Fruit fly (Drosophila melanogaster) whole organism, embryonic: ENCODE results near the gene g.

Experiments used
- Adf1 ChIP-seq: fragments of 200-800 bp; sonication (Bioruptor generic); IDR thresholded peaks from 2 replicates; pipeline ENCODE4 v1.3.6; 2022; ENCODE audit warnings: missing biosample characterization, missing genetic modification characterization
- B-H2 ChIP-seq: fragments of 200-800 bp; sonication (Bioruptor generic); optimal IDR thresholded peaks from 2 replicates; lab custom pipeline; 2018; ENCODE audit warnings: missing biosample characterization, mild to moderate bottlenecking, missing genetic modification characterization
- CG10431 ChIP-seq: fragments of 200-800 bp; sonication (Bioruptor generic); optimal IDR thresholded peaks from 3 replicates; lab custom pipeline; 2018; ENCODE audit warnings: missing biosample characterization, mild to moderate bottlenecking, missing genetic modification characterization
- CG12744 ChIP-seq: fragments of 200-800 bp; sonication (Bioruptor generic); optimal IDR thresholded peaks from 2 replicates; lab custom pipeline; 2016; ENCODE audit warnings: missing biosample characterization, missing genetic modification characterization
- CG15011 ChIP-seq: fragments of 200-800 bp; sonication (Bioruptor generic); optimal IDR thresholded peaks from 3 replicates; lab custom pipeline; 2018; ENCODE audit warnings: missing biosample characterization, mild to moderate bottlenecking, missing genetic modification characterization
- CG1603 ChIP-seq: fragments of 200-800 bp; sonication (Bioruptor generic); optimal IDR thresholded peaks from 2 replicates; lab custom pipeline; 2019; ENCODE audit warnings: missing biosample characterization, mild to moderate bottlenecking, missing genetic modification characterization, moderate library complexity
- CG2889 ChIP-seq: fragments of 200-800 bp; sonication (Bioruptor generic); IDR thresholded peaks from 3 replicates; pipeline ENCODE4 v1.3.6; 2022; ENCODE audit warnings: missing biosample characterization, missing genetic modification characterization
- CG3065 ChIP-seq: fragments of 200-800 bp; sonication (Bioruptor generic); optimal IDR thresholded peaks from 2 replicates; lab custom pipeline; 2016; ENCODE audit warnings: missing biosample characterization, missing genetic modification characterization
- CG32767 ChIP-seq: fragments of 200-800 bp; sonication (Bioruptor generic); IDR thresholded peaks from 2 replicates; pipeline ENCODE4 v1.3.6; 2022; ENCODE audit warnings: missing biosample characterization, missing genetic modification characterization
- CG34224 ChIP-seq: fragments of 200-800 bp; sonication (Bioruptor generic); IDR thresholded peaks from 3 replicates; pipeline ENCODE4 v1.3.6; 2022; ENCODE audit warnings: missing biosample characterization, missing genetic modification characterization; ENCODE audit not compliant: partially characterized antibody
- CG3838 ChIP-seq: fragments of 200-800 bp; sonication (Bioruptor generic); optimal IDR thresholded peaks from 3 replicates; lab custom pipeline; 2016; ENCODE audit warnings: missing biosample characterization, missing genetic modification characterization
- CG3995 ChIP-seq: fragments of 200-800 bp; sonication (Bioruptor generic); optimal IDR thresholded peaks from 3 replicates; lab custom pipeline; 2016; ENCODE audit warnings: missing biosample characterization, missing genetic modification characterization
- CG5245 ChIP-seq: fragments of 200-800 bp; sonication (Bioruptor generic); optimal IDR thresholded peaks from 3 replicates; lab custom pipeline; 2016; ENCODE audit warnings: missing biosample characterization, missing genetic modification characterization
- CG6683 ChIP-seq: fragments of 200-800 bp; sonication (Bioruptor generic); optimal IDR thresholded peaks from 2 replicates; lab custom pipeline; 2017; ENCODE audit warnings: missing biosample characterization, mild to moderate bottlenecking, missing genetic modification characterization, missing genetic modification reagents
- CG7745 ChIP-seq: fragments of 200-800 bp; sonication (Bioruptor generic); optimal IDR thresholded peaks from 2 replicates; lab custom pipeline; 2018; ENCODE audit warnings: missing biosample characterization, mild to moderate bottlenecking, missing genetic modification characterization, moderate library complexity
- CG8478 ChIP-seq: fragments of >200 bp; optimal IDR thresholded peaks from 2 replicates; lab custom pipeline; 2018
- CHES-1-like ChIP-seq: fragments of 200-800 bp; sonication (Bioruptor generic); optimal IDR thresholded peaks from 2 replicates; lab custom pipeline; 2016; ENCODE audit warnings: missing biosample characterization, missing genetic modification characterization
- CoRest ChIP-seq: fragments of 200-800 bp; sonication (Bioruptor generic); optimal IDR thresholded peaks from 3 replicates; lab custom pipeline; 2018; ENCODE audit warnings: missing biosample characterization, mild to moderate bottlenecking, missing genetic modification characterization, moderate library complexity
- Dll ChIP-seq: fragments of 200-800 bp; sonication (Bioruptor generic); IDR thresholded peaks from 4 replicates; pipeline ENCODE4 v1.3.6; 2022; ENCODE audit warnings: missing biosample characterization, missing genetic modification characterization; ENCODE audit not compliant: partially characterized antibody
- MESR4 ChIP-seq: fragments of 200-800 bp; sonication (Bioruptor generic); optimal IDR thresholded peaks from 2 replicates; lab custom pipeline; 2018; ENCODE audit warnings: missing biosample characterization, mild to moderate bottlenecking, missing genetic modification characterization, moderate library complexity
- NK7.1 ChIP-seq: fragments of 200-800 bp; sonication (Bioruptor generic); optimal IDR thresholded peaks from 3 replicates; lab custom pipeline; 2016; ENCODE audit warnings: missing biosample characterization, missing genetic modification characterization
- Rfx ChIP-seq: fragments of 200-800 bp; sonication (Bioruptor generic); IDR thresholded peaks from 2 replicates; pipeline ENCODE4 v1.3.6; 2022; ENCODE audit warnings: missing biosample characterization, missing genetic modification characterization
- ap ChIP-seq: fragments of 200-800 bp; sonication (Bioruptor generic); IDR thresholded peaks from 2 replicates; pipeline ENCODE4 v1.3.6; 2022; ENCODE audit warnings: missing biosample characterization, missing genetic modification characterization
- bcd ChIP-seq: fragments of 200-800 bp; sonication (Bioruptor generic); optimal IDR thresholded peaks from 2 replicates; lab custom pipeline; 2017; ENCODE audit warnings: missing biosample characterization, mild to moderate bottlenecking, missing genetic modification characterization
- cato ChIP-seq: fragments of 200-800 bp; sonication (Bioruptor generic); optimal IDR thresholded peaks from 2 replicates; lab custom pipeline; 2016; ENCODE audit warnings: missing biosample characterization, missing genetic modification characterization, borderline replicate concordance
- chm ChIP-seq: fragments of 200-800 bp; sonication (Bioruptor generic); IDR thresholded peaks from 2 replicates; pipeline ENCODE4 v1.3.6; 2022; ENCODE audit warnings: missing biosample characterization, missing genetic modification characterization
- crp ChIP-seq, 2 experiments: fragments of 200-800 bp; sonication (Bioruptor generic); optimal IDR thresholded peaks; 2 replicates in 1 of 2; 3 replicates in 1 of 2; lab custom pipeline; 2017; ENCODE audit warnings: missing biosample characterization in 2 of 2, missing genetic modification characterization in 2 of 2, mild to moderate bottlenecking in 1 of 2, moderate library complexity in 1 of 2
- da ChIP-seq: fragments of 200-800 bp; sonication (Bioruptor generic); optimal IDR thresholded peaks from 2 replicates; lab custom pipeline; 2016; ENCODE audit warnings: missing biosample characterization, missing genetic modification characterization
- dmrt99B ChIP-seq: fragments of 200-800 bp; sonication (Bioruptor generic); optimal IDR thresholded peaks from 2 replicates; lab custom pipeline; 2018; ENCODE audit warnings: missing biosample characterization, mild to moderate bottlenecking, missing genetic modification characterization, moderate library complexity
- eve ChIP-seq, 2 experiments: fragments of >200 bp; optimal IDR thresholded peaks; 2 replicates each; lab custom pipeline; 2017; ENCODE audit warnings: missing biosample characterization in 2 of 2, missing genetic modification characterization in 2 of 2
- gcm2 ChIP-seq: fragments of 200-800 bp; sonication (Bioruptor generic); optimal IDR thresholded peaks from 2 replicates; lab custom pipeline; 2016; ENCODE audit warnings: missing biosample characterization, missing genetic modification characterization
- jigr1 ChIP-seq: fragments of 200-800 bp; sonication (Bioruptor generic); IDR thresholded peaks from 3 replicates; pipeline ENCODE4 v1.3.6; 2022; ENCODE audit warnings: missing biosample characterization, missing genetic modification characterization
- jumu ChIP-seq: fragments of 200-800 bp; sonication (Bioruptor generic); optimal IDR thresholded peaks from 3 replicates; lab custom pipeline; 2016; ENCODE audit warnings: missing biosample characterization, missing genetic modification characterization
- kay ChIP-seq: fragments of 200-800 bp; sonication (Bioruptor generic); optimal IDR thresholded peaks from 2 replicates; lab custom pipeline; 2016; ENCODE audit warnings: missing biosample characterization, missing genetic modification characterization
- mam ChIP-seq: fragments of 200-800 bp; sonication (Bioruptor generic); optimal IDR thresholded peaks from 3 replicates; lab custom pipeline; 2016; ENCODE audit warnings: missing biosample characterization, missing genetic modification characterization
- nau ChIP-seq: fragments of 200-800 bp; sonication (Bioruptor generic); optimal IDR thresholded peaks from 3 replicates; lab custom pipeline; 2017; ENCODE audit warnings: missing biosample characterization, mild to moderate bottlenecking, missing genetic modification characterization, missing genetic modification reagents
- nmo ChIP-seq: fragments of 200-800 bp; sonication (Bioruptor generic); optimal IDR thresholded peaks from 2 replicates; lab custom pipeline; 2018; ENCODE audit warnings: missing biosample characterization, mild to moderate bottlenecking, missing genetic modification characterization, moderate library complexity
- org-1 ChIP-seq: fragments of 200-800 bp; sonication (Bioruptor generic); optimal IDR thresholded peaks from 2 replicates; lab custom pipeline; 2017; ENCODE audit warnings: missing biosample characterization, missing genetic modification characterization
- peb ChIP-seq: fragments of 200-800 bp; sonication (Bioruptor generic); IDR thresholded peaks from 2 replicates; pipeline ENCODE4 v1.3.6; 2022; ENCODE audit warnings: missing biosample characterization, missing genetic modification characterization
- pum ChIP-seq: fragments of 200-800 bp; sonication (Bioruptor generic); optimal IDR thresholded peaks from 2 replicates; lab custom pipeline; 2016; ENCODE audit warnings: missing biosample characterization, missing genetic modification characterization
- scrt ChIP-seq: fragments of 200-800 bp; sonication (Bioruptor generic); optimal IDR thresholded peaks from 2 replicates; lab custom pipeline; 2018; ENCODE audit warnings: missing biosample characterization, mild to moderate bottlenecking, missing genetic modification characterization, moderate library complexity
- sens ChIP-seq: fragments of 200-800 bp; sonication (Bioruptor generic); peaks from one replicate; lab custom pipeline; 2016; ENCODE audit warnings: missing biosample characterization, missing genetic modification characterization
- sens-2 ChIP-seq: fragments of 200-800 bp; sonication (Bioruptor generic); IDR thresholded peaks from 2 replicates; pipeline ENCODE4 v1.3.6; 2022; ENCODE audit warnings: missing biosample characterization, missing genetic modification characterization
- sim ChIP-seq: fragments of 200-800 bp; sonication (Bioruptor generic); IDR thresholded peaks from 2 replicates; pipeline ENCODE4 v1.3.6; 2022; ENCODE audit warnings: missing biosample characterization, missing genetic modification characterization
- slp2 ChIP-seq: fragments of 200-800 bp; sonication (Bioruptor generic); optimal IDR thresholded peaks from 2 replicates; lab custom pipeline; 2016; ENCODE audit warnings: missing biosample characterization, missing genetic modification characterization
- sna ChIP-seq: fragments of 200-800 bp; sonication (Bioruptor generic); IDR thresholded peaks from 2 replicates; pipeline ENCODE4 v1.3.6; 2022; ENCODE audit warnings: missing biosample characterization, missing genetic modification characterization; ENCODE audit not compliant: partially characterized antibody
- tio ChIP-seq: fragments of 200-800 bp; sonication (Bioruptor generic); optimal IDR thresholded peaks from 2 replicates; lab custom pipeline; 2017; ENCODE audit warnings: missing biosample characterization, missing genetic modification characterization, inconsistent platforms
- toy ChIP-seq: fragments of 200-800 bp; sonication (Bioruptor generic); IDR thresholded peaks from 2 replicates; pipeline ENCODE4 v1.3.6; 2022; ENCODE audit warnings: missing biosample characterization, missing genetic modification characterization
- trh ChIP-seq: fragments of 200-800 bp; sonication (Bioruptor generic); optimal IDR thresholded peaks from 2 replicates; lab custom pipeline; 2016; ENCODE audit warnings: missing biosample characterization, missing genetic modification characterization
- unpg ChIP-seq: fragments of 200-800 bp; sonication (Bioruptor generic); optimal IDR thresholded peaks from 3 replicates; lab custom pipeline; 2018; ENCODE audit warnings: missing biosample characterization, mild to moderate bottlenecking, missing genetic modification characterization, moderate library complexity
- vvl ChIP-seq: fragments of 200-800 bp; sonication (Bioruptor generic); IDR thresholded peaks from 2 replicates; pipeline ENCODE4 v1.3.6; 2022; ENCODE audit warnings: missing biosample characterization, missing genetic modification characterization
- wor ChIP-seq: fragments of 200-800 bp; sonication (Bioruptor generic); IDR thresholded peaks from 2 replicates; pipeline ENCODE4 v1.3.6; 2022; ENCODE audit warnings: missing biosample characterization, missing genetic modification characterization
- zen2 ChIP-seq: fragments of 200-800 bp; sonication (Bioruptor generic); IDR thresholded peaks from 3 replicates; pipeline ENCODE4 v1.3.6; 2022; ENCODE audit warnings: missing biosample characterization, missing genetic modification characterization; ENCODE audit not compliant: partially characterized antibody

g gene

DNA sequence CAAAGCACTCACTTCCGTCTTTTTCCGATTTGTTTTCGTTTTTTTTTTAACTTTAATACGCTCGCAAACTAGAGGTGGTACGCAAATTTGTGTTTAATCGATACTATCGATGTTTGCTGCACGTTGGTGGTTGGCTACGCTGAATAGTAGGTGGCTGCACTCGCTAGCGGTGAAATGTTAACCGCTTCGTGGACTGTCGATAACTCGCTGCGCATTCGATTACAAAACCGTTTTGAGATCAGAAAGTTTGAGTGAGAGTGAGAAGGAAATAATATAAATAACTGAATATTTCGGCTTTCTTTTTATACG is at the start of gene g (continued):
- no peak for TF ChIP-seq CG7745 (tag; lab: Kevin White, UChicago)
- no peak for TF ChIP-seq CG3838
- TF ChIP-seq jumu (GFP tag; lab: Kevin White, UChicago), result no peak
- no peak for TF ChIP-seq org-1 (GFP tag; lab: Kevin White, UChicago)
- TF ChIP-seq unpg, result no peak
- no peak for TF ChIP-seq nau
- TF ChIP-seq sens-2 (GFP tag; lab: Robert Waterston, UW), result no peak
- no peak for TF ChIP-seq ap
- no peak for TF ChIP-seq CG5245 (GFP tag; lab: Kevin White, UChicago)
- no peak for TF ChIP-seq MESR4 (GFP tag; lab: Kevin White, UChicago)
- TF ChIP-seq NK7.1, result no peak
- TF ChIP-seq tio, result no peak
- no peak for TF ChIP-seq CG2889 (GFP tag; lab: Robert Waterston, UW)
- no peak for TF ChIP-seq cato (GFP tag; lab: Kevin White, UChicago)
- TF ChIP-seq sna (GFP tag; lab: Robert Waterston, UW), result peak; percentile 63
- peak; percentile 52; the same call in 1 of the 3 replicates for TF ChIP-seq zen2
- no peak for TF ChIP-seq peb (GFP tag; lab: Robert Waterston, UW)
- TF ChIP-seq toy, result no peak
- no peak for TF ChIP-seq eve (GFP tag; optimal IDR thresholded peaks at IDR 0.05; lab: Kevin White, UChicago)
- no peak for TF ChIP-seq vvl (GFP tag; lab: Robert Waterston, UW)
- no peak for TF ChIP-seq Adf1
- TF ChIP-seq pum, result no peak
- TF ChIP-seq CoRest (tag; lab: Kevin White, UChicago), result no peak
- peak; percentile 50 for TF ChIP-seq sens (GFP tag; lab: Kevin White, UChicago)
- TF ChIP-seq trh (GFP tag; lab: Kevin White, UChicago), result no peak
- no peak for TF ChIP-seq bcd (GFP tag; lab: Kevin White, UChicago)
- TF ChIP-seq kay, result no peak
- no peak for TF ChIP-seq CG6683 (GFP tag; lab: Kevin White, UChicago)
- peak; percentile 46 for TF ChIP-seq CHES-1-like (GFP tag; lab: Kevin White, UChicago)
- no peak for TF ChIP-seq chm
- TF ChIP-seq dmrt99B (tag; lab: Kevin White, UChicago), result no peak
- no peak for TF ChIP-seq nmo (GFP tag; lab: Kevin White, UChicago)
- TF ChIP-seq Dll, result peak; percentile 82
- TF ChIP-seq crp (GFP tag; optimal IDR thresholded peaks at IDR 0.05; lab: Kevin White, UChicago), result peak in 1 of 2 experiments; percentile 11
- TF ChIP-seq gcm2 (GFP tag; lab: Kevin White, UChicago), result no peak
- no peak for TF ChIP-seq scrt (GFP tag; lab: Kevin White, UChicago)
- TF ChIP-seq CG12744 (GFP tag; lab: Kevin White, UChicago), result no peak
- no peak for TF ChIP-seq sim (GFP tag; lab: Robert Waterston, UW)
- no peak for TF ChIP-seq CG10431 (GFP tag; lab: Kevin White, UChicago)
- peak; percentile 35; the same call in 1 of the 2 replicates for TF ChIP-seq Rfx
- TF ChIP-seq mam, result no peak
- TF ChIP-seq CG8478, result no peak
- TF ChIP-seq CG3065, result no peak
- TF ChIP-seq CG3995, result peak; percentile 1
- TF ChIP-seq wor (GFP tag; lab: Robert Waterston, UW), result no peak
- TF ChIP-seq CG1603, result peak; percentile 65
- TF ChIP-seq slp2 (GFP tag; lab: Kevin White, UChicago), result no peak
- no peak for TF ChIP-seq B-H2 (GFP tag; lab: Kevin White, UChicago)
- TF ChIP-seq da (GFP tag; lab: Kevin White, UChicago), result no peak
- no peak for TF ChIP-seq CG32767 (GFP tag; lab: Robert Waterston, UW)
- TF ChIP-seq jigr1 (GFP tag; lab: Robert Waterston, UW), result no peak
- peak; percentile 78 for TF ChIP-seq CG34224 (GFP tag; lab: Robert Waterston, UW)
- TF ChIP-seq CG15011, result no peak
